Worm (Caenorhabditis elegans) whole organism, mixed stage, embryonic: Measurements from ENCODE around the gene ubxn-5.

Experiments
- ces-1 ChIP-seq: fragments of 150-350 bp; optimal IDR thresholded peaks from 2 replicates; lab custom pipeline; 2014; ENCODE audit warnings: missing biosample characterization, missing genetic modification reagents, missing genetic modification characterization
- hlh-1 ChIP-seq: fragments of 150-350 bp; optimal IDR thresholded peaks from 2 replicates; lab custom pipeline; 2014; ENCODE audit warnings: missing biosample characterization, missing genetic modification reagents, missing genetic modification characterization
- lin-13 ChIP-seq: fragments of 150-350 bp; optimal IDR thresholded peaks from 2 replicates; lab custom pipeline; 2014; ENCODE audit warnings: missing biosample characterization, missing genetic modification characterization
- nhr-2 ChIP-seq: fragments of 150-350 bp; optimal IDR thresholded peaks from 2 replicates; lab custom pipeline; 2014; ENCODE audit warnings: missing biosample characterization, missing genetic modification characterization
- nhr-28 ChIP-seq: fragments of 150-350 bp; optimal IDR thresholded peaks from 2 replicates; lab custom pipeline; 2014; ENCODE audit warnings: missing biosample characterization, missing genetic modification characterization
- pha-4 ChIP-seq: fragments of 150-350 bp; optimal IDR thresholded peaks from 2 replicates; lab custom pipeline; 2018; ENCODE audit warnings: missing biosample characterization, missing genetic modification reagents, missing genetic modification characterization
- snpc-4 ChIP-seq: fragments of 150-350 bp; optimal IDR thresholded peaks from 2 replicates; lab custom pipeline; 2014; ENCODE audit warnings: missing biosample characterization, missing genetic modification characterization
- unc-62 ChIP-seq: fragments of 150-350 bp; optimal IDR thresholded peaks from 2 replicates; lab custom pipeline; 2014; ENCODE audit warnings: missing biosample characterization, missing genetic modification reagents, missing genetic modification characterization

ce11 chrII:10199906-10200305 is 34.4 kb downstream of the ubxn-5 start, which contains the start of gene R05H5.4:
- TF ChIP-seq snpc-4 (no peak), unc-62 (no peak), hlh-1 (no peak), pha-4 (no peak), lin-13 (no peak), ces-1 (GFP tag; lab: Kevin White, UChicago) (no peak), nhr-2 (tag; lab: Kevin White, UChicago) (no peak), nhr-28 (tag; lab: Kevin White, UChicago) (no peak)
